Fruit fly (Drosophila melanogaster) whole organism, prepupa: ENCODE data around the gene CG31195.

Source experiments
- CG10669 ChIP-seq: fragments of 200-800 bp; sonication (Bioruptor generic); optimal IDR thresholded peaks from 3 replicates; lab custom pipeline; 2018; ENCODE audit warnings: missing biosample characterization, mild to moderate bottlenecking, missing genetic modification characterization, moderate library complexity
- CG11294 ChIP-seq: fragments of 200-800 bp; sonication (Bioruptor generic); IDR thresholded peaks from 2 replicates; pipeline ENCODE4 v1.3.6; 2022; ENCODE audit warnings: missing biosample characterization, missing genetic modification characterization
- CG1621 ChIP-seq: fragments of 200-800 bp; sonication (Bioruptor generic); optimal IDR thresholded peaks from 3 replicates; lab custom pipeline; 2018; ENCODE audit warnings: missing biosample characterization, mild to moderate bottlenecking, missing genetic modification characterization
- CG3032 ChIP-seq: fragments of 200-800 bp; optimal IDR thresholded peaks from 2 replicates; lab custom pipeline; 2019; ENCODE audit warnings: missing biosample characterization, mild to moderate bottlenecking, missing genetic modification characterization, moderate library complexity
- CG31627 ChIP-seq: fragments of 200-800 bp; sonication (Bioruptor generic); optimal IDR thresholded peaks from 3 replicates; lab custom pipeline; 2016; ENCODE audit warnings: missing biosample characterization, missing genetic modification characterization
- CG34406 ChIP-seq: fragments of 200-800 bp; sonication (Bioruptor generic); optimal IDR thresholded peaks from 3 replicates; lab custom pipeline; 2016; ENCODE audit warnings: missing biosample characterization, missing genetic modification characterization
- CG6163 ChIP-seq: fragments of 200-800 bp; sonication (Bioruptor generic); IDR thresholded peaks from 3 replicates; pipeline ENCODE4 v1.3.6; 2022; ENCODE audit warnings: missing biosample characterization, missing genetic modification characterization
- CG6276 ChIP-seq: fragments of 200-800 bp; sonication (Bioruptor generic); optimal IDR thresholded peaks from 2 replicates; lab custom pipeline; 2017; ENCODE audit warnings: missing biosample characterization, mild to moderate bottlenecking, missing genetic modification characterization
- CG6792 ChIP-seq: fragments of 200-800 bp; sonication (Bioruptor generic); optimal IDR thresholded peaks from 3 replicates; lab custom pipeline; 2016; ENCODE audit warnings: missing biosample characterization, missing genetic modification characterization
- CG6854 ChIP-seq: fragments of 200-800 bp; sonication (Bioruptor generic); optimal IDR thresholded peaks from 2 replicates; lab custom pipeline; 2017; ENCODE audit warnings: missing biosample characterization, mild to moderate bottlenecking, missing genetic modification characterization
- CG7368 ChIP-seq: fragments of 200-800 bp; sonication (Bioruptor generic); optimal IDR thresholded peaks from 3 replicates; lab custom pipeline; 2016; ENCODE audit warnings: missing biosample characterization, missing genetic modification characterization
- CG8119 ChIP-seq: fragments of 200-800 bp; sonication (Bioruptor generic); IDR thresholded peaks from 3 replicates; pipeline ENCODE4 v1.3.6; 2022; ENCODE audit warnings: missing biosample characterization, missing genetic modification characterization
- CG8319 ChIP-seq: fragments of 200-800 bp; sonication (Bioruptor generic); optimal IDR thresholded peaks from 3 replicates; lab custom pipeline; 2016; ENCODE audit warnings: missing biosample characterization, missing genetic modification characterization
- CG8632 ChIP-seq: fragments of 200-800 bp; sonication (Bioruptor generic); optimal IDR thresholded peaks from 3 replicates; lab custom pipeline; 2016; ENCODE audit warnings: missing biosample characterization, missing genetic modification characterization
- Eip78C ChIP-seq: fragments of 200-800 bp; sonication (Bioruptor generic); peaks from one replicate; lab custom pipeline; 2016; ENCODE audit warnings: missing biosample characterization, missing genetic modification characterization
- Ets96B ChIP-seq: fragments of 200-800 bp; optimal IDR thresholded peaks from 2 replicates; lab custom pipeline; 2019; ENCODE audit warnings: missing biosample characterization, mild to moderate bottlenecking, missing genetic modification characterization, moderate library complexity
- Gug ChIP-seq: fragments of 200-800 bp; sonication (Bioruptor generic); IDR thresholded peaks from 2 replicates; pipeline ENCODE4 v1.3.6; 2022; ENCODE audit warnings: missing biosample characterization, missing genetic modification characterization
- Hr38 ChIP-seq: sonication (Bioruptor generic); optimal IDR thresholded peaks from 2 replicates; lab custom pipeline; 2016; ENCODE audit warnings: missing biosample characterization, missing genetic modification characterization
- Hr4 ChIP-seq: fragments of 200-800 bp; sonication (Bioruptor generic); optimal IDR thresholded peaks from 3 replicates; lab custom pipeline; 2016; ENCODE audit warnings: missing biosample characterization, missing genetic modification characterization
- Lpt ChIP-seq: fragments of 200-800 bp; sonication (Bioruptor generic); optimal IDR thresholded peaks from 3 replicates; lab custom pipeline; 2016; ENCODE audit warnings: missing biosample characterization, missing genetic modification characterization
- OdsH ChIP-seq: fragments of 200-800 bp; sonication (Bioruptor generic); optimal IDR thresholded peaks from 3 replicates; lab custom pipeline; 2016; ENCODE audit warnings: missing biosample characterization, missing genetic modification characterization
- Smox ChIP-seq: fragments of 200-800 bp; sonication (Bioruptor generic); optimal IDR thresholded peaks from 3 replicates; lab custom pipeline; 2016; ENCODE audit warnings: missing biosample characterization, missing genetic modification characterization
- achi ChIP-seq: fragments of 200-800 bp; sonication (Bioruptor generic); optimal IDR thresholded peaks from 3 replicates; lab custom pipeline; 2016; ENCODE audit warnings: missing biosample characterization, missing genetic modification characterization
- acj6 ChIP-seq: fragments of 200-800 bp; sonication (Bioruptor generic); optimal IDR thresholded peaks from 3 replicates; lab custom pipeline; 2016; ENCODE audit warnings: missing biosample characterization, missing genetic modification characterization
- cyc ChIP-seq: fragments of 200-800 bp; sonication (Bioruptor generic); optimal IDR thresholded peaks from 3 replicates; lab custom pipeline; 2016; ENCODE audit warnings: missing biosample characterization, missing genetic modification characterization
- dac ChIP-seq: fragments of 200-800 bp; sonication (Bioruptor generic); optimal IDR thresholded peaks from 2 replicates; lab custom pipeline; 2017; ENCODE audit warnings: missing biosample characterization, mild to moderate bottlenecking, missing genetic modification characterization
- dsx ChIP-seq: fragments of 200-800 bp; optimal IDR thresholded peaks from 3 replicates; lab custom pipeline; 2019; ENCODE audit warnings: missing biosample characterization, mild to moderate bottlenecking, missing genetic modification characterization, moderate library complexity; ENCODE audit not compliant: poor library complexity, severe bottlenecking
- eg ChIP-seq: fragments of 200-800 bp; sonication (Bioruptor generic); IDR thresholded peaks from 3 replicates; pipeline ENCODE4 v1.3.6; 2022; ENCODE audit warnings: missing biosample characterization, missing genetic modification characterization
- fd59A ChIP-seq: fragments of 200-800 bp; sonication (Bioruptor generic); optimal IDR thresholded peaks from 2 replicates; lab custom pipeline; 2017; ENCODE audit warnings: missing biosample characterization, mild to moderate bottlenecking, missing genetic modification characterization, missing genetic modification reagents
- fd85E ChIP-seq: fragments of 200-800 bp; sonication (Bioruptor generic); optimal IDR thresholded peaks from 3 replicates; lab custom pipeline; 2016; ENCODE audit warnings: missing biosample characterization, missing genetic modification characterization
- fkh ChIP-seq: fragments of 200-800 bp; sonication (Bioruptor generic); optimal IDR thresholded peaks from 3 replicates; lab custom pipeline; 2017; ENCODE audit warnings: missing biosample characterization, mild to moderate bottlenecking, missing genetic modification characterization, moderate library complexity
- lz ChIP-seq: fragments of 200-800 bp; sonication (Bioruptor generic); optimal IDR thresholded peaks from 3 replicates; lab custom pipeline; 2016; ENCODE audit warnings: missing biosample characterization, missing genetic modification characterization
- net ChIP-seq: fragments of 200-800 bp; sonication (Bioruptor generic); optimal IDR thresholded peaks from 3 replicates; lab custom pipeline; 2016; ENCODE audit warnings: missing biosample characterization, missing genetic modification characterization
- pdm3 ChIP-seq: fragments of 200-800 bp; sonication (Bioruptor generic); optimal IDR thresholded peaks from 3 replicates; lab custom pipeline; 2016; ENCODE audit warnings: missing biosample characterization, missing genetic modification characterization
- salr ChIP-seq, 2 experiments: fragments of 200-800 bp; sonication (Bioruptor generic); optimal IDR thresholded peaks; 3 replicates each; lab custom pipeline; 2016 to 2018; ENCODE audit warnings: missing biosample characterization in 2 of 2, missing genetic modification characterization in 2 of 2, mild to moderate bottlenecking in 1 of 2
- spab ChIP-seq: fragments of 200-800 bp; sonication (Bioruptor generic); optimal IDR thresholded peaks from 2 replicates; lab custom pipeline; 2017; ENCODE audit warnings: missing biosample characterization, mild to moderate bottlenecking, missing genetic modification characterization, missing genetic modification reagents
- ss ChIP-seq, 2 experiments: fragments of 200-800 bp; sonication (Bioruptor generic); optimal IDR thresholded peaks; 2 replicates in 1 of 2; 3 replicates in 1 of 2; lab custom pipeline; 2017 to 2018; ENCODE audit warnings: mild to moderate bottlenecking in 2 of 2, missing biosample characterization in 2 of 2, missing genetic modification characterization in 2 of 2, moderate library complexity in 1 of 2
- topi ChIP-seq: fragments of 200-800 bp; sonication (Bioruptor generic); optimal IDR thresholded peaks from 3 replicates; lab custom pipeline; 2016; ENCODE audit warnings: missing biosample characterization, missing genetic modification characterization
- vri ChIP-seq: fragments of 200-800 bp; sonication (Bioruptor generic); optimal IDR thresholded peaks from 3 replicates; lab custom pipeline; 2016; ENCODE audit warnings: missing biosample characterization, mild to moderate bottlenecking, missing genetic modification characterization

The CG31195 gene

DNA sequence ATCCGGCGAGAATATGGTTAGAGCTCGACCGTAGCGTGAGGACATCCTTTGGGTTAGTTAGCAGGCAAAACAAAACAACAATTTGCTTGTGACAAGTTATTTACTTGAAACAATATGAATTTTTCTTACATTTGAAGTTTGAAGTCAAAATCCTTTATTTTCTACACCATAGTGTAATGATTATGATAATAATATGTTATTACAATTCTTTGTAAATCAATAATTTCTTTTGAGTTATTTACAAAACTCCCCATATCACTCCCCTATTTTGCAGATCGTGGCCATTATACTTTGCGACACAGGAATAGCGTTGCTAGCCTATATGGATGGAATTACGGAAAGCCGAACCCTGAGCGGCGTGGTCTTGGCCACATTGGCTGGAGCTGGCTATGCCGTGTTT, 13.2 kb downstream of the CG31195 start, which contains the start of gene Prosalpha4T1:
Gene Prosalpha4T1 (minus strand): TSS at position 101 of the 400 bp plus-strand sequence.
- no peak for TF ChIP-seq CG6163 (GFP tag; lab: Robert Waterston, UW)
- TF ChIP-seq Hr4 (GFP tag; lab: Kevin White, UChicago) = no peak
- no peak for TF ChIP-seq fkh (GFP tag; lab: Kevin White, UChicago)
- TF ChIP-seq Eip78C = no peak
- TF ChIP-seq CG10669 = no peak
- no peak for TF ChIP-seq CG8119 (GFP tag; lab: Robert Waterston, UW)
- TF ChIP-seq CG8319 (GFP tag; lab: Kevin White, UChicago) = no peak
- no peak for TF ChIP-seq CG1621
- TF ChIP-seq CG6854 (GFP tag; lab: Kevin White, UChicago) = no peak
- no peak for TF ChIP-seq cyc (GFP tag; lab: Kevin White, UChicago)

DNA sequence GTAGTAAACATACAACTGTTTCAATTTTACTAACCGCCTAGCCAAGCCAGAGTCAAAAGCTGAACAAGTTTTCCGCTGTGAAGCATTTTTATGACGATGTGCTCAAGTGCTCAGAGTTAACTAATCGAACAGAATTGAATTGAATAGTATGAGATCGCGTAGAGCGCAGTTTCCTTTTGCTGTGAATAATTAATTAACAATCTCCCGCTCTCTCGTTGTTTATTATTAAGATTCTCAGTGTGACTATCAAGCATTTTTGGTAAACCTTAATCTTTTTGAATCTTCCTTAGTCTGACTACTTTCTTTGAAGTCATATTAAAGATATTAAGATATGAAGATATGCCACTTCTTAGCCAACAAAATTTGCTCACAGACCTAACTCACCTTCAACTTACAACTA, 16.9 kb downstream of the CG31195 start, which contains the start of gene CG31200:
Gene CG31200 (minus strand): TSS at position 101 of the 400 bp plus-strand sequence.
- TF ChIP-seq Hr4 (GFP tag; lab: Kevin White, UChicago) = no peak
- no peak for TF ChIP-seq CG31627 (GFP tag; lab: Kevin White, UChicago)

- TF ChIP-seq CG31627 (GFP tag; lab: Kevin White, UChicago) = no peak
- no peak for TF ChIP-seq CG10669
- TF ChIP-seq CG34406 = no peak
- no peak for TF ChIP-seq CG3032 (tag; lab: Kevin White, UChicago)
- TF ChIP-seq spab = no peak
- no peak for TF ChIP-seq dsx
- no peak for TF ChIP-seq fd59A (GFP tag; lab: Kevin White, UChicago)
- TF ChIP-seq achi (GFP tag; lab: Kevin White, UChicago) = no peak
- TF ChIP-seq CG6276 = no peak
- TF ChIP-seq pdm3 = no peak
- TF ChIP-seq Lpt (GFP tag; lab: Kevin White, UChicago) = no peak
Measured at dm6 chr3R:20743769-20744168, 18.4 kb downstream of the CG31195 start, which contains the start of gene CG31199. Gene CG31199, minus strand, starts transcription at chr3R:20743869.

- TF ChIP-seq vri (GFP tag; lab: Kevin White, UChicago) (no peak), CG8119 (GFP tag; lab: Robert Waterston, UW) (peak; percentile 16; the same call in 1 of the 3 replicates)
Measured at dm6 chr3R:20739971-20740370, 22.2 kb downstream of the CG31195 start, which contains the start of gene CG42322. Gene CG42322, plus strand, starts transcription at chr3R:20740108.

dm6 chr3R:20739000-20739399, 23.2 kb downstream of the CG31195 start, which contains the start of gene CG17267:
Gene CG17267, minus strand, starts transcription at chr3R:20739100.
- TF ChIP-seq CG6854 (GFP tag; lab: Kevin White, UChicago) = no peak
- TF ChIP-seq CG31627 (GFP tag; lab: Kevin White, UChicago) = no peak
- no peak for TF ChIP-seq OdsH (GFP tag; lab: Kevin White, UChicago)
- no peak for TF ChIP-seq spab
- TF ChIP-seq net (GFP tag; lab: Kevin White, UChicago) = no peak
- no peak for TF ChIP-seq vri (GFP tag; lab: Kevin White, UChicago)
- TF ChIP-seq, all 60 proteins: peak for 0

- no peak for TF ChIP-seq CG7368 (GFP tag; lab: Kevin White, UChicago)
- peak; percentile 7 for TF ChIP-seq dsx
- no peak for TF ChIP-seq CG34406
- no peak for TF ChIP-seq Ets96B (tag; lab: Kevin White, UChicago)
- no peak for TF ChIP-seq topi (GFP tag; lab: Kevin White, UChicago)
- peak; percentile 22 for TF ChIP-seq lz (GFP tag; lab: Kevin White, UChicago)
- no peak for TF ChIP-seq Smox (GFP tag; lab: Kevin White, UChicago)
- no peak for TF ChIP-seq acj6 (GFP tag; lab: Kevin White, UChicago)
- TF ChIP-seq fkh (GFP tag; lab: Kevin White, UChicago) = no peak
- TF ChIP-seq CG8632 = no peak
- TF ChIP-seq cyc (GFP tag; lab: Kevin White, UChicago) = no peak
- 0 out of 3 replicates have a peak, but pooled peaks have one; percentile 8 for TF ChIP-seq eg (GFP tag; lab: Robert Waterston, UW)
- TF ChIP-seq CG8319 (GFP tag; lab: Kevin White, UChicago) = no peak
- no peak for TF ChIP-seq salr (GFP tag; optimal IDR thresholded peaks at IDR 0.05; lab: Kevin White, UChicago)
- no peak for TF ChIP-seq Gug
- TF ChIP-seq dac (GFP tag; lab: Kevin White, UChicago) = no peak
- TF ChIP-seq CG3032 (tag; lab: Kevin White, UChicago) = peak; percentile 59
- TF ChIP-seq ss (GFP tag; optimal IDR thresholded peaks at IDR 0.05; lab: Kevin White, UChicago) = no peak
- no peak for TF ChIP-seq Eip78C
- TF ChIP-seq CG11294 = no peak
- TF ChIP-seq CG1621 = no peak
- no peak for TF ChIP-seq CG6163 (GFP tag; lab: Robert Waterston, UW)
- TF ChIP-seq CG6792 = no peak
- no peak for TF ChIP-seq pdm3
- TF ChIP-seq CG10669 = no peak
- no peak for TF ChIP-seq fd85E (GFP tag; lab: Kevin White, UChicago)
- no peak for TF ChIP-seq Hr4 (GFP tag; lab: Kevin White, UChicago)
- no peak for TF ChIP-seq Hr38
Measured at dm6 chr3R:20735405-20735804, 26.8 kb downstream of the CG31195 start, which contains the start of gene Cdk2. Gene Cdk2, plus strand, starts transcription at chr3R:20735623.
